3 fruit fly cellular contexts compared by ENCODE assay signal in the genomic region with DNA sequence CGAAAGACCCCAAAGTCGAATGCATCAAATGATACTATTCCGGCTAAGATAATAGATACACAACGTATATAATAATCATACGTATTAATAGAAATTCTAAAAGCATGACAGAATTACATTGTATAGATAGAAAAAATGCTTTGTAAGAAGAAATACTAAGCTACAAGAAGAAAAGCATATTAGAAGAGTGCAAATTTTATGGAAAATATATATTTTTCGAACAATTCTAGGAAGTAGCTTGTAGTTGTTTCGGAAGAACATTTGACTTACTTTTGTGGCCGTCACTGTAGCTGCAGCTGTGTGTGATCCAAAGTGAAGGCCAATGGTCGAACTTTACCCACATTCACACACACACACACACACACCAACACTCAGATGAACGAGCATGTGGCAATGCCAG.
TF ChIP-seq lines count a peak whose summit lies in the region.

No protein-coding gene starts in this region.

TF ChIP-seq in whole organism, adult, 20 proteins besides CTCF, POLR2A, EP300 and RAD21:
- TF ChIP-seq bab1 (GFP tag; optimal IDR thresholded peaks at IDR 0.05; lab: Kevin White, UChicago) (peak; percentile 31), CG33017 (tag; optimal IDR thresholded peaks at IDR 0.05; lab: Kevin White, UChicago) (no peak), tj (GFP tag; optimal IDR thresholded peaks at IDR 0.05; lab: Kevin White, UChicago) (no peak)

TF ChIP-seq in whole organism, prepupa, 60 proteins besides CTCF, POLR2A, EP300 and RAD21:
- TF ChIP-seq ss (GFP tag; optimal IDR thresholded peaks at IDR 0.05; lab: Kevin White, UChicago), result no peak
- peak; percentile 42; the same call in 2 of the 3 replicates for TF ChIP-seq eg (GFP tag; IDR thresholded peaks at IDR 0.05; lab: Robert Waterston, UW)
- peak; percentile 59 for TF ChIP-seq CG32006 (GFP tag; optimal IDR thresholded peaks at IDR 0.05; lab: Kevin White, UChicago)
- TF ChIP-seq CG15336 (GFP tag; IDR thresholded peaks at IDR 0.05; lab: Robert Waterston, UW), result peak; percentile 45
- no peak for TF ChIP-seq CG6854 (GFP tag; optimal IDR thresholded peaks at IDR 0.05; lab: Kevin White, UChicago)
- TF ChIP-seq CG8632 (GFP tag; optimal IDR thresholded peaks at IDR 0.05; lab: Kevin White, UChicago), result no peak
- peak; percentile 14 for TF ChIP-seq Lpt (GFP tag; optimal IDR thresholded peaks at IDR 0.05; lab: Kevin White, UChicago)
- no peak for TF ChIP-seq CG6792 (GFP tag; optimal IDR thresholded peaks at IDR 0.05; lab: Kevin White, UChicago)
- 0 out of 3 replicates have a peak, but pooled peaks have one; percentile 27 for TF ChIP-seq CG8119 (GFP tag; IDR thresholded peaks at IDR 0.05; lab: Robert Waterston, UW)
- peak; percentile 56 for TF ChIP-seq Eip78C (GFP tag; lab: Kevin White, UChicago)

TF ChIP-seq in whole organism, pupa, 21 proteins besides CTCF, POLR2A, EP300 and RAD21:
- peak; percentile 49 for TF ChIP-seq CG8301 (tag; optimal IDR thresholded peaks at IDR 0.05; lab: Kevin White, UChicago)
- TF ChIP-seq CG14655 (GFP tag; optimal IDR thresholded peaks at IDR 0.05; lab: Kevin White, UChicago), result peak; percentile 52
- no peak for TF ChIP-seq CG8159 (tag; optimal IDR thresholded peaks at IDR 0.05; lab: Kevin White, UChicago)
